Fruit fly (Drosophila melanogaster) whole organism, prepupa: Measurements from ENCODE around the gene CG45084.

Source experiments
- CG10669 ChIP-seq: fragments of 200-800 bp; sonication (Bioruptor generic); optimal IDR thresholded peaks from 3 replicates; lab custom pipeline; 2018; ENCODE audit warnings: missing biosample characterization, mild to moderate bottlenecking, missing genetic modification characterization, moderate library complexity
- CG16779 ChIP-seq: fragments of 200-800 bp; sonication (Bioruptor generic); optimal IDR thresholded peaks from 3 replicates; lab custom pipeline; 2017; ENCODE audit warnings: missing biosample characterization, mild to moderate bottlenecking, missing genetic modification characterization
- CG31627 ChIP-seq: fragments of 200-800 bp; sonication (Bioruptor generic); optimal IDR thresholded peaks from 3 replicates; lab custom pipeline; 2016; ENCODE audit warnings: missing biosample characterization, missing genetic modification characterization
- CG4318 ChIP-seq: fragments of 200-800 bp; sonication (Bioruptor generic); optimal IDR thresholded peaks from 3 replicates; lab custom pipeline; 2017; ENCODE audit warnings: missing biosample characterization, mild to moderate bottlenecking, missing genetic modification characterization
- CG7368 ChIP-seq: fragments of 200-800 bp; sonication (Bioruptor generic); optimal IDR thresholded peaks from 3 replicates; lab custom pipeline; 2016; ENCODE audit warnings: missing biosample characterization, missing genetic modification characterization
- Eip75B ChIP-seq: fragments of 200-800 bp; sonication (Bioruptor generic); optimal IDR thresholded peaks from 3 replicates; lab custom pipeline; 2016; ENCODE audit warnings: missing biosample characterization, missing genetic modification characterization
- Gug ChIP-seq: fragments of 200-800 bp; sonication (Bioruptor generic); IDR thresholded peaks from 2 replicates; pipeline ENCODE4 v1.3.6; 2022; ENCODE audit warnings: missing biosample characterization, missing genetic modification characterization
- Lpt ChIP-seq: fragments of 200-800 bp; sonication (Bioruptor generic); optimal IDR thresholded peaks from 3 replicates; lab custom pipeline; 2016; ENCODE audit warnings: missing biosample characterization, missing genetic modification characterization
- acj6 ChIP-seq: fragments of 200-800 bp; sonication (Bioruptor generic); optimal IDR thresholded peaks from 3 replicates; lab custom pipeline; 2016; ENCODE audit warnings: missing biosample characterization, missing genetic modification characterization
- vri ChIP-seq: fragments of 200-800 bp; sonication (Bioruptor generic); optimal IDR thresholded peaks from 3 replicates; lab custom pipeline; 2016; ENCODE audit warnings: missing biosample characterization, mild to moderate bottlenecking, missing genetic modification characterization

DNA sequence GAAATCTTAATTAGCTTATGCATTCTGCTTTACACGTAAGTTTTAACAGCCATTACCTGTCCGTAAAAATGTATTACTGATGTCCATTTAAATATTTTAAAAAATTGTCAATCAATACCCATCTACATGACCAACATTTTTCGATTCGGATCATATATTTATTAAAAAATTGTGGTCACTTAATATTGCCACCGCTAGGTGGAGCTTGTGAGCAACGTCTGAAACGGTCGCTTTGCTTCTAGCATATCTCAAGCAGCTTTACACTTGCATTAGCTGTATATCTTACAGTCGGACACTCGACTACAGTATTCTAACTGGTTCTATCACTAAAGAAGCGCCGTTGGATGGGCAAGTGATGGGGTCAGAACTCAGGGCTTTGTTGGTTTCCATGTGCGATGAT, 15.2 kb upstream of the CG45084 start:
- TF ChIP-seq Eip75B (GFP tag; lab: Kevin White, UChicago) = no peak
- TF ChIP-seq Lpt (GFP tag; lab: Kevin White, UChicago) = no peak
- TF ChIP-seq CG10669 (GFP tag; lab: Kevin White, UChicago) = no peak
- TF ChIP-seq CG16779 (tag; lab: Kevin White, UChicago) = no peak
- TF ChIP-seq Gug (GFP tag; lab: Robert Waterston, UW) = no peak
- no peak for TF ChIP-seq CG31627 (GFP tag; lab: Kevin White, UChicago)
- TF ChIP-seq CG7368 (GFP tag; lab: Kevin White, UChicago) = no peak
- TF ChIP-seq vri = no peak
- TF ChIP-seq acj6 (GFP tag; lab: Kevin White, UChicago) = no peak
- no peak for TF ChIP-seq CG4318 (GFP tag; lab: Kevin White, UChicago)
